Worm (Caenorhabditis elegans): ENCODE measurements around the gene zig-2.

DNA sequence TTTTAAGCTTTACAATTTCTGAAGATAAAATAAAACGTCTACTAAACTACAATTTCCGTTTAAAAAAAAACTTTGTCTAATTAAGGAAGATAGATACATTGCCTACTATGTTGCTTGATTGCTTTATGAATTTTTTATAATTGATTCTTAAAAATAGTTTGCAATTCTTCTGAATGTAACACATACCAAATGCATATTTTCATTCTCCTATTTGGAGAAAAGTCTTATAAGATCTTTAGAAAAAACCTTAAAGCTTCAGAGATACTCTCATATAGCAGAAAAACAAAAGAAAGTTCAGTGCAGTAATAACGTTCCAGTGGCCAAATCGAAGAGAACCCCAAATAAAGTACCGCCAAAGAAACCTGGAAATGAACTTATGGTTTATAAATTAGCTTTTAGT, 34.7 kb downstream of the zig-2 start, which contains the start of gene phf-32:
- TF ChIP-seq ama-1 (optimal IDR thresholded peaks at IDR 0.05) = no peak
- no peak for TF ChIP-seq flt-1 (GFP tag; IDR thresholded peaks at IDR 0.05)
- TF ChIP-seq ets-7 (tag; optimal IDR thresholded peaks at IDR 0.05) = no peak
- TF ChIP-seq tbx-37 (GFP tag; conservative IDR thresholded peaks at IDR 0.05) = no peak
- no peak for TF ChIP-seq ceh-13 (GFP tag; optimal IDR thresholded peaks at IDR 0.05)
- no peak for TF ChIP-seq hnd-1 (tag; optimal IDR thresholded peaks at IDR 0.05)
- TF ChIP-seq hmg-4 (GFP tag; optimal IDR thresholded peaks at IDR 0.05) = no peak
- TF ChIP-seq aly-1 (tag; optimal IDR thresholded peaks at IDR 0.05) = no peak
- no peak for TF ChIP-seq pes-1 (GFP tag; IDR thresholded peaks at IDR 0.05)

Data from whole organism, early embryonic.